Worm (Caenorhabditis elegans): ENCODE results near the gene C33B4.4.

ce11 chrII:11339507-11339906, 43.7 kb downstream of the C33B4.4 start, which contains the start of gene rmd-3:
- TF ChIP-seq ceh-31 (tag; optimal IDR thresholded peaks at IDR 0.05) (no peak), syd-9 (tag; optimal IDR thresholded peaks at IDR 0.05) (no peak)
